Worm (Caenorhabditis elegans) whole organism, L4 larva: ENCODE results near the gene F41C6.4.

Experiments
- F44E2.7 ChIP-seq: fragments of 200-800 bp; sonication (Bioruptor generic); IDR thresholded peaks from 2 replicates; pipeline ENCODE4 v2.1.2; 2022; ENCODE audit warnings: missing genetic modification characterization, missing compliant biosample characterization
- R02D3.7 ChIP-seq: fragments of 150-350 bp; sonication (generic microtip); optimal IDR thresholded peaks from 3 replicates; lab custom pipeline; 2014; ENCODE audit warnings: missing biosample characterization, missing genetic modification characterization
- T26A8.4 ChIP-seq: fragments of 200-800 bp; sonication (Bioruptor generic); IDR thresholded peaks from 2 replicates; pipeline ENCODE4 v1.3.6; 2022; ENCODE audit warnings: missing genetic modification characterization, missing compliant biosample characterization
- Y105C5A.15 ChIP-seq: fragments of 200-800 bp; sonication (Bioruptor generic); IDR thresholded peaks from 2 replicates; pipeline ENCODE4 v1.3.6; 2022; ENCODE audit warnings: missing genetic modification characterization, missing compliant biosample characterization
- Y75B8A.6 ChIP-seq: fragments of 200-800 bp; sonication (Bioruptor generic); IDR thresholded peaks from 2 replicates; pipeline ENCODE4 v1.3.6; 2022; ENCODE audit warnings: missing genetic modification reagents, missing genetic modification characterization, missing compliant biosample characterization
- ZK337.2 ChIP-seq: fragments of 200-800 bp; sonication (Bioruptor generic); IDR thresholded peaks from 2 replicates; pipeline ENCODE4 v1.3.6; 2022; ENCODE audit warnings: missing genetic modification reagents, missing genetic modification characterization, missing compliant biosample characterization
- aly-2 ChIP-seq: sonication (generic microtip); optimal IDR thresholded peaks from 2 replicates; lab custom pipeline; 2018; ENCODE audit warnings: missing biosample characterization, missing genetic modification characterization
- ces-1 ChIP-seq: fragments of 150-350 bp; sonication (generic microtip); optimal IDR thresholded peaks from 4 replicates; lab custom pipeline; 2014; ENCODE audit warnings: missing biosample characterization, missing genetic modification reagents, missing genetic modification characterization
- daf-16 ChIP-seq, 3 experiments: sonication (generic microtip); optimal IDR thresholded peaks; 2 replicates each; lab custom pipeline; 2016 to 2017; ENCODE audit warnings: missing genetic modification characterization in 3 of 3, missing genetic modification reagents in 3 of 3, mild to moderate bottlenecking in 2 of 3, missing compliant biosample characterization in 2 of 3, missing biosample characterization in 1 of 3, moderate library complexity in 1 of 3
- dmd-9 ChIP-seq: fragments of 200-800 bp; sonication (Bioruptor generic); IDR thresholded peaks from 2 replicates; pipeline ENCODE4 v1.3.6; 2022; ENCODE audit warnings: missing genetic modification reagents, missing genetic modification characterization, missing compliant biosample characterization
- duxl-1 ChIP-seq: sonication (generic microtip); optimal IDR thresholded peaks from 2 replicates; lab custom pipeline; 2016; ENCODE audit warnings: mild to moderate bottlenecking, missing genetic modification characterization, moderate library complexity, missing compliant biosample characterization; ENCODE audit not compliant: poor library complexity
- egl-27 ChIP-seq: sonication (generic microtip); optimal IDR thresholded peaks from 3 replicates; lab custom pipeline; 2017; ENCODE audit warnings: missing biosample characterization, missing genetic modification reagents, missing genetic modification characterization
- hif-1 ChIP-seq, 2 experiments: sonication (generic microtip); optimal IDR thresholded peaks; 2 replicates each; lab custom pipeline; 2016 to 2017; ENCODE audit warnings: missing compliant biosample characterization in 2 of 2, missing genetic modification characterization in 2 of 2, missing genetic modification reagents in 2 of 2, missing genotype in 2 of 2, mild to moderate bottlenecking in 1 of 2
- hlh-30 ChIP-seq: sonication (generic microtip); optimal IDR thresholded peaks from 2 replicates; lab custom pipeline; 2017; ENCODE audit warnings: antibody characterized with exemption, mild to moderate bottlenecking, missing genetic modification characterization, missing compliant biosample characterization; ENCODE audit not compliant: insufficient read depth
- hmg-1.1 ChIP-seq: fragments of 200-800 bp; sonication (Bioruptor generic); IDR thresholded peaks from 2 replicates; pipeline ENCODE4 v1.3.6; 2022; ENCODE audit warnings: missing genetic modification reagents, missing genetic modification characterization, missing compliant biosample characterization
- jun-1 ChIP-seq: fragments of 150-350 bp; optimal IDR thresholded peaks from 2 replicates; lab custom pipeline; 2014; ENCODE audit warnings: missing biosample characterization, missing genetic modification reagents, missing genetic modification characterization
- lim-7 ChIP-seq: fragments of 200-800 bp; sonication (Bioruptor generic); IDR thresholded peaks from 2 replicates; pipeline ENCODE4 v1.3.6; 2022; ENCODE audit warnings: missing genetic modification characterization, missing compliant biosample characterization
- lin-38 ChIP-seq: fragments of 200-800 bp; sonication (Bioruptor generic); IDR thresholded peaks from 2 replicates; pipeline ENCODE4 v1.3.6; 2022; ENCODE audit warnings: missing genetic modification reagents, missing genetic modification characterization, missing compliant biosample characterization
- madf-5 ChIP-seq, 2 experiments: fragments of 200-800 bp; sonication (Bioruptor generic); IDR thresholded peaks; 2 replicates each; pipeline ENCODE4 v1.3.6; 2022; ENCODE audit warnings: missing compliant biosample characterization in 2 of 2, missing genetic modification characterization in 2 of 2
- madf-9 ChIP-seq: fragments of 200-800 bp; sonication (Bioruptor generic); conservative IDR thresholded peaks from 2 replicates; pipeline ENCODE4 v1.3.6; 2022; ENCODE audit warnings: missing genetic modification reagents, missing genetic modification characterization, missing compliant biosample characterization
- mdt-29 ChIP-seq: fragments of 200-800 bp; sonication (Bioruptor generic); IDR thresholded peaks from 2 replicates; pipeline ENCODE4 v1.3.6; 2022; ENCODE audit warnings: missing genetic modification reagents, missing genetic modification characterization, missing compliant biosample characterization
- mes-2 ChIP-seq: sonication (generic microtip); optimal IDR thresholded peaks from 2 replicates; lab custom pipeline; 2016; ENCODE audit warnings: missing genotype, mild to moderate bottlenecking, missing genetic modification characterization, missing compliant biosample characterization; ENCODE audit not compliant: poor library complexity, severe bottlenecking
- mxl-2 ChIP-seq: fragments of 200-800 bp; sonication (Bioruptor generic); conservative IDR thresholded peaks from 2 replicates; pipeline ENCODE4 v1.3.6; 2022; ENCODE audit warnings: missing genetic modification reagents, missing genetic modification characterization, missing compliant biosample characterization
- mxl-3 ChIP-seq: fragments of 200-800 bp; sonication (Bioruptor generic); optimal IDR thresholded peaks from 2 replicates; lab custom pipeline; 2018; ENCODE audit warnings: mild to moderate bottlenecking, missing genetic modification characterization, missing compliant biosample characterization
- nhr-10 ChIP-seq: fragments of 150-350 bp; optimal IDR thresholded peaks from 2 replicates; lab custom pipeline; 2014; ENCODE audit warnings: missing biosample characterization, missing genetic modification characterization
- nhr-102 ChIP-seq: sonication (generic microtip); optimal IDR thresholded peaks from 2 replicates; lab custom pipeline; 2016; ENCODE audit warnings: mild to moderate bottlenecking, missing genetic modification characterization, moderate library complexity, missing compliant biosample characterization
- nhr-11 ChIP-seq: fragments of 150-350 bp; optimal IDR thresholded peaks from 2 replicates; lab custom pipeline; 2014; ENCODE audit warnings: missing biosample characterization, missing genetic modification characterization
- nhr-237 ChIP-seq: sonication (generic microtip); optimal IDR thresholded peaks from 2 replicates; lab custom pipeline; 2017; ENCODE audit warnings: missing biosample characterization, missing genetic modification characterization
- nhr-42 ChIP-seq: fragments of 200-800 bp; sonication (Bioruptor generic); IDR thresholded peaks from 2 replicates; pipeline ENCODE4 v1.3.6; 2022; ENCODE audit warnings: missing genetic modification characterization, missing compliant biosample characterization
- nhr-6 ChIP-seq: fragments of 150-350 bp; optimal IDR thresholded peaks from 2 replicates; lab custom pipeline; 2014; ENCODE audit warnings: missing biosample characterization, missing genetic modification characterization
- nhr-76 ChIP-seq: fragments of 150-350 bp; optimal IDR thresholded peaks from 2 replicates; lab custom pipeline; 2014; ENCODE audit warnings: missing biosample characterization, missing genetic modification characterization
- php-3 ChIP-seq: fragments of 200-800 bp; sonication (Bioruptor generic); IDR thresholded peaks from 2 replicates; pipeline ENCODE4 v1.3.6; 2022; ENCODE audit warnings: missing genetic modification reagents, missing genetic modification characterization, missing compliant biosample characterization
- saeg-2 ChIP-seq: fragments of 200-800 bp; sonication (Bioruptor generic); IDR thresholded peaks from 2 replicates; pipeline ENCODE4 v1.3.6; 2022; ENCODE audit warnings: missing genetic modification reagents, missing genetic modification characterization, missing compliant biosample characterization
- sdz-12 ChIP-seq: fragments of 200-800 bp; sonication (Bioruptor generic); optimal IDR thresholded peaks from 2 replicates; lab custom pipeline; 2018; ENCODE audit warnings: mild to moderate bottlenecking, missing genetic modification characterization, missing compliant biosample characterization
- unc-130 ChIP-seq: sonication (generic microtip); optimal IDR thresholded peaks from 2 replicates; lab custom pipeline; 2016; ENCODE audit warnings: missing genetic modification reagents, missing genetic modification characterization, missing compliant biosample characterization
- unc-62 ChIP-seq, 3 experiments: fragments of 150-350 bp in 1 of 3; sonication (generic microtip); optimal IDR thresholded peaks in 2 of 3; peaks in 1 of 3; 1 replicate in 1 of 3; 2 replicates in 2 of 3; lab custom pipeline; 2014 to 2017; ENCODE audit warnings: missing biosample characterization in 3 of 3, missing genetic modification characterization in 3 of 3, missing genetic modification reagents in 3 of 3, missing genotype in 1 of 3
- zag-1 ChIP-seq: fragments of 150-350 bp; optimal IDR thresholded peaks from 2 replicates; lab custom pipeline; 2014; ENCODE audit warnings: missing biosample characterization, missing genetic modification characterization
- zfp-2 ChIP-seq: sonication (generic microtip); optimal IDR thresholded peaks from 2 replicates; lab custom pipeline; 2016; ENCODE audit warnings: mild to moderate bottlenecking, missing genetic modification characterization, missing compliant biosample characterization
- zip-11 ChIP-seq: fragments of 200-800 bp; sonication (Bioruptor generic); IDR thresholded peaks from 2 replicates; pipeline ENCODE4 v1.3.6; 2022; ENCODE audit warnings: missing genetic modification characterization, missing compliant biosample characterization
- zip-2 ChIP-seq: fragments of 150-350 bp; optimal IDR thresholded peaks from 2 replicates; lab custom pipeline; 2014; ENCODE audit warnings: missing biosample characterization, missing genetic modification characterization
- ztf-7 ChIP-seq: fragments of 150-350 bp; optimal IDR thresholded peaks from 2 replicates; lab custom pipeline; 2014; ENCODE audit warnings: missing biosample characterization, missing genetic modification characterization

F41C6.4 gene

DNA sequence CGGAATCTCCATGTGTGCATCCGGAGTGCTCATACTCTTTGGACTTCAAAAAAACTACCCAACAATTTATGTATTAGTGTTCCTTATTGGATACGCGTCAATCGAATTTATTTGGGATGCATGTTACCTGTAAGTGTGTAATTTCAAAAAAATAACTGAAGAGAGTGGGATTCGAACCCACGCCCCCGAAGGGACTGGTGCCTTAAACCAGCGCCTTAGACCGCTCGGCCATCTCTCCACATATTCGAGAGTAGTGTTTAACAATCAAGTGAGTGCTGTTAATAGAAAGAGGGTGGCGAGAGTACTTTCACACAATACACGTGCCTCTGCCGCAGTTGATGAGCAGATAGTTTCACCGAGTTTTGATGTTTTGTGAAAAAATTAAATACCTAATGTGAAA lies 28.3 kb upstream of the F41C6.4 start (continued):
- peak; percentile 29 for TF ChIP-seq zfp-2 (tag; lab: Kevin White, UChicago)
- peak; percentile 74 for TF ChIP-seq dmd-9 (GFP tag; lab: Robert Waterston, UW)
- TF ChIP-seq zip-11: no peak
- peak; percentile 68 for TF ChIP-seq hmg-1.1 (GFP tag; lab: Robert Waterston, UW)
- TF ChIP-seq R02D3.7 (tag; lab: Kevin White, UChicago): no peak
- TF ChIP-seq madf-5 (GFP tag; IDR thresholded peaks at IDR 0.05; lab: Robert Waterston, UW): peak; percentile 64 to 73; a peak in 3 of 4 replicates
- TF ChIP-seq lim-7: peak; percentile 79
- peak in 1 of 2 experiments; percentile 36 for TF ChIP-seq hif-1 (tag; optimal IDR thresholded peaks at IDR 0.05; lab: Kevin White, UChicago)
- peak; percentile 73 for TF ChIP-seq T26A8.4 (GFP tag; lab: Robert Waterston, UW)
- peak; percentile 23 for TF ChIP-seq unc-130
- no peak for TF ChIP-seq nhr-76 (tag; lab: Kevin White, UChicago)
- TF ChIP-seq nhr-11 (tag; lab: Kevin White, UChicago): peak; percentile 15
- TF ChIP-seq aly-2 (tag; lab: Kevin White, UChicago): no peak
- peak; percentile 62; the same call in 1 of the 2 replicates for TF ChIP-seq mdt-29 (GFP tag; lab: Robert Waterston, UW)
- TF ChIP-seq hlh-30 (tag; lab: Kevin White, UChicago): peak; percentile 73
- no peak for TF ChIP-seq egl-27 (tag; lab: Kevin White, UChicago)
- peak; percentile 70 for TF ChIP-seq mxl-3 (GFP tag; lab: Kevin White, UChicago)
- TF ChIP-seq ZK337.2: peak; percentile 76
- TF ChIP-seq nhr-10: no peak
- TF ChIP-seq mes-2: peak; percentile 82
- peak; percentile 25 for TF ChIP-seq sdz-12 (GFP tag; lab: Kevin White, UChicago)
- TF ChIP-seq duxl-1 (tag; lab: Kevin White, UChicago): peak; percentile 80
- TF ChIP-seq F44E2.7 (GFP tag; lab: Robert Waterston, UW): no peak
- TF ChIP-seq php-3 (GFP tag; lab: Robert Waterston, UW): peak; percentile 75
- no peak for TF ChIP-seq jun-1
- peak; percentile 80 for TF ChIP-seq madf-9
- TF ChIP-seq nhr-6 (tag; lab: Kevin White, UChicago): peak; percentile 43
- no peak for TF ChIP-seq nhr-102
- no peak for TF ChIP-seq ces-1 (GFP tag; lab: Kevin White, UChicago)
- TF ChIP-seq lin-38 (GFP tag; lab: Robert Waterston, UW): no peak; the same call in 1 of the 2 replicates

DNA sequence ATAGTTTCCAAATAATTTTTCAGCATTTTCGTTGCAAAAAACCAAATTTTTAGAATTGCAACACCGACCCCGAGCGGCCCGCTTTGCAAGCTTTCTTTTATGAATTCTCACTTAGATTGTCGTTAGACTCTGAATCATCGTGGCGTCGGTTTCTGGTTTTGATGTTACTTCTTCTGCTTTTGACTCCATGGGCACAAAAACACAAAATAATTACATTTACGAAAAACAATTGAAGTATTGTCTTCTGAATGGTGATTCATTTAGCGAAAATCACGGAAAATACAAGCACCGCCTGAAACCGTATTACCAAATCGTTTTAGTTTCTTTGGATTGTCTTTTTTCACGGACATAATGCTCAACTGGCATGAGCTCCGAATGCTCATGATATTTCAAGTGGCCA lies 26.5 kb upstream of the F41C6.4 start, which contains the start of gene pes-23:
TSS of gene pes-23 (plus strand) at position 301 of the 400 bp plus-strand sequence.
- TF ChIP-seq saeg-2: no peak
- no peak for TF ChIP-seq lin-38 (GFP tag; lab: Robert Waterston, UW)
- no peak for TF ChIP-seq ztf-7
- no peak for TF ChIP-seq daf-16 (GFP tag; optimal IDR thresholded peaks at IDR 0.05; lab: Kevin White, UChicago)
- TF ChIP-seq daf-16 (tag; optimal IDR thresholded peaks at IDR 0.05; lab: Kevin White, UChicago): no peak
- no peak for TF ChIP-seq nhr-237
- no peak for TF ChIP-seq nhr-42 (GFP tag; lab: Robert Waterston, UW)
- no peak for TF ChIP-seq Y75B8A.6 (GFP tag; lab: Robert Waterston, UW)
- TF ChIP-seq Y105C5A.15: no peak
- TF ChIP-seq mxl-3 (GFP tag; lab: Kevin White, UChicago): no peak
- no peak for TF ChIP-seq ces-1 (GFP tag; lab: Kevin White, UChicago)
- no peak for TF ChIP-seq zag-1 (tag; lab: Kevin White, UChicago)
- TF ChIP-seq nhr-76 (tag; lab: Kevin White, UChicago): no peak

DNA sequence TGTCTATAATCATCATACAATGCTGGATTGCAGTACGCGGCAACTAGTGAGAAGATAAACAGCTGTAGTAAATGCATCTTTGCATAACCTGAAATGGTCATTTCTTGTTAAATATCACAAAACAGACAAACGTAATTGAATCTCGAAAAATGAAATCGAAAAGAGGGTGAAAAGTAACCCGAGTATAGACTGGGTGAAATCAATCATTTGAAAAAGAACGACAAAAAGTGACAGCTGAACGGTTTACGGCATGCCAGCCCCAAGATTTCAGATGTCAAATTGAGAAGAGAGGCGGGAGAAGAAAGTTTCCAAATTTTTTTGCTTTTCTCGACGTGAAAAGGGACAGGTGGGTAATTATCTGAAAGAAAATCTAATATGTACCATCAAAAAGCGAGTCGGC lies 25.2 kb upstream of the F41C6.4 start, which contains the start of gene F14B8.4:
TSS of gene F14B8.4 (minus strand) at position 101 of the 400 bp plus-strand sequence.
- peak in 1 of 2 experiments; percentile 98 for TF ChIP-seq unc-62 (GFP tag; optimal IDR thresholded peaks at IDR 0.05 in 1 of 2; lab: Kevin White, UChicago)
- TF ChIP-seq unc-62 (tag; optimal IDR thresholded peaks at IDR 0.05; lab: Kevin White, UChicago): no peak
- no peak for TF ChIP-seq zip-2 (tag; lab: Kevin White, UChicago)
- TF ChIP-seq mxl-2 (GFP tag; lab: Robert Waterston, UW): no peak
